Fruit fly (Drosophila melanogaster) whole organism, adult: Measurements from ENCODE around the gene CG32436.

ENCODE experiments used
- CG11617 ChIP-seq: fragments of 200-800 bp; sonication (Bioruptor generic); optimal IDR thresholded peaks from 2 replicates; lab custom pipeline; 2017; ENCODE audit warnings: mild to moderate bottlenecking, missing biosample characterization, missing genetic modification reagents, missing genetic modification characterization
- CG12768 ChIP-seq: fragments of 200-800 bp; sonication (Bioruptor generic); optimal IDR thresholded peaks from 2 replicates; lab custom pipeline; 2017; ENCODE audit warnings: missing biosample characterization, missing genetic modification characterization, mild to moderate bottlenecking, moderate library complexity, missing genetic modification reagents
- CG14711 ChIP-seq: fragments of 200-800 bp; sonication (Bioruptor generic); optimal IDR thresholded peaks from 2 replicates; lab custom pipeline; 2018; ENCODE audit warnings: missing biosample characterization, mild to moderate bottlenecking, missing genetic modification characterization, moderate library complexity
- CG1620 ChIP-seq: fragments of 200-800 bp; sonication (Bioruptor generic); optimal IDR thresholded peaks from 2 replicates; lab custom pipeline; 2016; ENCODE audit warnings: missing biosample characterization, missing genetic modification characterization
- CG33017 ChIP-seq: fragments of 200-800 bp; sonication (Bioruptor generic); optimal IDR thresholded peaks from 2 replicates; lab custom pipeline; 2018; ENCODE audit warnings: missing biosample characterization, mild to moderate bottlenecking, missing genetic modification characterization, moderate library complexity
- CG5204 ChIP-seq: fragments of 200-800 bp; sonication (Bioruptor generic); optimal IDR thresholded peaks from 2 replicates; lab custom pipeline; 2016; ENCODE audit warnings: missing biosample characterization, missing genetic modification characterization
- CG7045 ChIP-seq: fragments of 200-800 bp; sonication (Bioruptor generic); optimal IDR thresholded peaks from 2 replicates; lab custom pipeline; 2017; ENCODE audit warnings: missing biosample characterization, mild to moderate bottlenecking, missing genetic modification characterization
- CG7101 ChIP-seq: fragments of 200-800 bp; sonication (Bioruptor generic); optimal IDR thresholded peaks from 2 replicates; lab custom pipeline; 2018; ENCODE audit warnings: missing biosample characterization, mild to moderate bottlenecking, missing genetic modification characterization, moderate library complexity
- Clk ChIP-seq: fragments of 200-800 bp; sonication (Bioruptor generic); optimal IDR thresholded peaks from 2 replicates; lab custom pipeline; 2017; ENCODE audit warnings: missing biosample characterization, missing genetic modification characterization
- Crg-1 ChIP-seq: fragments of 200-800 bp; sonication (Bioruptor generic); optimal IDR thresholded peaks from 2 replicates; lab custom pipeline; 2016; ENCODE audit warnings: missing biosample characterization, missing genetic modification characterization
- Hr96 ChIP-seq: fragments of 200-800 bp; sonication (Bioruptor generic); optimal IDR thresholded peaks from 2 replicates; lab custom pipeline; 2016; ENCODE audit warnings: missing biosample characterization, missing genetic modification characterization
- Mnt ChIP-seq: fragments of 200-800 bp; sonication (Bioruptor generic); optimal IDR thresholded peaks from 2 replicates; lab custom pipeline; 2016; ENCODE audit warnings: missing biosample characterization, mild to moderate bottlenecking, missing genetic modification characterization
- bab1 ChIP-seq: fragments of 200-800 bp; sonication (Bioruptor generic); optimal IDR thresholded peaks from 3 replicates; lab custom pipeline; 2019; ENCODE audit warnings: missing biosample characterization, mild to moderate bottlenecking, missing genetic modification characterization, moderate library complexity
- cic ChIP-seq: fragments of 200-800 bp; sonication (Bioruptor generic); optimal IDR thresholded peaks from 2 replicates; lab custom pipeline; 2017; ENCODE audit warnings: missing biosample characterization, mild to moderate bottlenecking, missing genetic modification characterization, moderate library complexity
- cnc ChIP-seq, 2 experiments: fragments of >200 bp; optimal IDR thresholded peaks; 2 replicates each; lab custom pipeline; 2017
- kay ChIP-seq: fragments of 200-800 bp; sonication (Bioruptor generic); peaks from one replicate; lab custom pipeline; 2016; ENCODE audit warnings: missing biosample characterization, missing genetic modification characterization, borderline replicate concordance
- ovo ChIP-seq: fragments of 200-800 bp; sonication (Bioruptor generic); optimal IDR thresholded peaks from 2 replicates; lab custom pipeline; 2016; ENCODE audit warnings: missing biosample characterization, missing genetic modification characterization
- pad ChIP-seq: fragments of 200-800 bp; sonication (Bioruptor generic); optimal IDR thresholded peaks from 3 replicates; lab custom pipeline; 2017; ENCODE audit warnings: missing biosample characterization, missing genetic modification characterization, mild to moderate bottlenecking, moderate library complexity, missing genetic modification reagents
- tj ChIP-seq: fragments of 200-800 bp; sonication (Bioruptor generic); optimal IDR thresholded peaks from 3 replicates; lab custom pipeline; 2017; ENCODE audit warnings: missing biosample characterization, mild to moderate bottlenecking, missing genetic modification characterization, moderate library complexity
- toe ChIP-seq: fragments of 200-800 bp; sonication (Bioruptor generic); optimal IDR thresholded peaks from 2 replicates; lab custom pipeline; 2016; ENCODE audit warnings: missing biosample characterization, missing genetic modification characterization

The CG32436 gene

DNA sequence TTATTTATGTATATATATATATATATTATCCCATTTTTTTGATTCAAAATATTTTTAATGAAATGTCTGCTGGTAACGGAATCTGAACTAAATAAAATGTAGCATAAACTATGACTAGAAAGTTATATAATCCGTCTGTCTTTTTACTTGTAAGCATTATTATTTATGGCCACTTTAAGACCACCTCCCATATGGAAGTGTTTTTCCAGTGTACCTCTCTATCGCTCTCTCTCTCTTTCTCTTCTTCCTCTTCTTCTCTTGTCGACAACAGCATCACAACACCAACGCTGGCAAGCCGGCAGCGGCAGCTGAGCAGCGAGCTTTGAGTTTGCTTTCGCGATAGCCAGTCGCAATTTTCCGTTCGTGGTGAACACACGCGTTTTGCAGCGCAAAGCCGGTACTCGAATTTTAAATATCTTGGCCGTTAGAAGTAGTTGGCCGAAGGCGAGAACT, 38.4 kb downstream of the CG32436 start, which contains the start of gene rgn:
Gene rgn, plus strand, starts transcription at position 344 of the 453 bp plus-strand sequence.
- peak; percentile 51 for TF ChIP-seq Mnt (GFP tag; lab: Kevin White, UChicago)
- TF ChIP-seq ovo (GFP tag; lab: Kevin White, UChicago): no peak
- peak; percentile 42 for TF ChIP-seq CG12768 (GFP tag; lab: Kevin White, UChicago)
- TF ChIP-seq CG1620 (GFP tag; lab: Kevin White, UChicago): peak; percentile 11
- TF ChIP-seq toe (GFP tag; lab: Kevin White, UChicago): peak; percentile 9
- peak; percentile 59 for TF ChIP-seq CG33017 (tag; lab: Kevin White, UChicago)
- TF ChIP-seq CG5204 (GFP tag; lab: Kevin White, UChicago): peak; percentile 28
- TF ChIP-seq pad: peak; percentile 35
- peak; percentile 33 for TF ChIP-seq CG7101 (tag; lab: Kevin White, UChicago)
- TF ChIP-seq cic (GFP tag; lab: Kevin White, UChicago): no peak
- no peak for TF ChIP-seq Crg-1 (GFP tag; lab: Kevin White, UChicago)
- peak; percentile 66 for TF ChIP-seq CG7045
- TF ChIP-seq CG14711 (tag; lab: Kevin White, UChicago): peak; percentile 56
- TF ChIP-seq tj (GFP tag; lab: Kevin White, UChicago): peak; percentile 39
- no peak for TF ChIP-seq kay (GFP tag; lab: Kevin White, UChicago)
- TF ChIP-seq bab1 (GFP tag; lab: Kevin White, UChicago): peak; percentile 38
- no peak for TF ChIP-seq Clk
- TF ChIP-seq cnc (optimal IDR thresholded peaks at IDR 0.05; lab: Kevin White, UChicago): no peak
- peak; percentile 57 for TF ChIP-seq CG11617
- peak; percentile 31 for TF ChIP-seq Hr96

- TF ChIP-seq Mnt (GFP tag; lab: Kevin White, UChicago) (no peak), CG33017 (tag; lab: Kevin White, UChicago) (peak; percentile 37), tj (GFP tag; lab: Kevin White, UChicago) (no peak), kay (GFP tag; lab: Kevin White, UChicago) (no peak), toe (GFP tag; lab: Kevin White, UChicago) (no peak), Hr96 (no peak), CG7101 (tag; lab: Kevin White, UChicago) (peak; percentile 28), cic (GFP tag; lab: Kevin White, UChicago) (no peak), Clk (no peak), bab1 (GFP tag; lab: Kevin White, UChicago) (no peak), CG5204 (GFP tag; lab: Kevin White, UChicago) (no peak), CG11617 (no peak), Crg-1 (GFP tag; lab: Kevin White, UChicago) (no peak), CG14711 (tag; lab: Kevin White, UChicago) (peak; percentile 54), cnc (optimal IDR thresholded peaks at IDR 0.05; lab: Kevin White, UChicago) (no peak)
Measured at dm6 chr3L:21383440-21383839, 39.6 kb downstream of the CG32436 start.

dm6 chr3L:21385699-21386098, 41.9 kb downstream of the CG32436 start:
- TF ChIP-seq Crg-1 (GFP tag; lab: Kevin White, UChicago) (no peak), CG12768 (GFP tag; lab: Kevin White, UChicago) (no peak), CG33017 (tag; lab: Kevin White, UChicago) (no peak)

- TF ChIP-seq CG5204 (GFP tag; lab: Kevin White, UChicago): no peak
- TF ChIP-seq bab1 (GFP tag; lab: Kevin White, UChicago): no peak
- TF ChIP-seq ovo (GFP tag; lab: Kevin White, UChicago): peak; percentile 17
- TF ChIP-seq cnc (optimal IDR thresholded peaks at IDR 0.05; lab: Kevin White, UChicago): no peak
- TF ChIP-seq Clk: no peak
- TF ChIP-seq CG14711 (tag; lab: Kevin White, UChicago): no peak
- TF ChIP-seq CG12768 (GFP tag; lab: Kevin White, UChicago): no peak
- no peak for TF ChIP-seq CG33017 (tag; lab: Kevin White, UChicago)
- TF ChIP-seq toe (GFP tag; lab: Kevin White, UChicago): no peak
- TF ChIP-seq pad: no peak
- peak; percentile 25 for TF ChIP-seq Mnt (GFP tag; lab: Kevin White, UChicago)
- no peak for TF ChIP-seq Crg-1 (GFP tag; lab: Kevin White, UChicago)
- TF ChIP-seq CG11617: no peak
- peak; percentile 57 for TF ChIP-seq cic (GFP tag; lab: Kevin White, UChicago)
- TF ChIP-seq tj (GFP tag; lab: Kevin White, UChicago): no peak
- no peak for TF ChIP-seq CG7101 (tag; lab: Kevin White, UChicago)
- no peak for TF ChIP-seq kay (GFP tag; lab: Kevin White, UChicago)
- no peak for TF ChIP-seq CG7045
- no peak for TF ChIP-seq Hr96
Measured at dm6 chr3L:21386917-21387316, 43.1 kb downstream of the CG32436 start.

- TF ChIP-seq tj (GFP tag; lab: Kevin White, UChicago) (peak; percentile 97), cic (GFP tag; lab: Kevin White, UChicago) (no peak), bab1 (GFP tag; lab: Kevin White, UChicago) (no peak)
Measured at dm6 chr3L:21388824-21389223, 45.0 kb downstream of the CG32436 start.

- no peak for TF ChIP-seq CG12768 (GFP tag; lab: Kevin White, UChicago)
- TF ChIP-seq tj (GFP tag; lab: Kevin White, UChicago): peak; percentile 93
Measured at dm6 chr3L:21389758-21390157, 45.9 kb downstream of the CG32436 start.

DNA sequence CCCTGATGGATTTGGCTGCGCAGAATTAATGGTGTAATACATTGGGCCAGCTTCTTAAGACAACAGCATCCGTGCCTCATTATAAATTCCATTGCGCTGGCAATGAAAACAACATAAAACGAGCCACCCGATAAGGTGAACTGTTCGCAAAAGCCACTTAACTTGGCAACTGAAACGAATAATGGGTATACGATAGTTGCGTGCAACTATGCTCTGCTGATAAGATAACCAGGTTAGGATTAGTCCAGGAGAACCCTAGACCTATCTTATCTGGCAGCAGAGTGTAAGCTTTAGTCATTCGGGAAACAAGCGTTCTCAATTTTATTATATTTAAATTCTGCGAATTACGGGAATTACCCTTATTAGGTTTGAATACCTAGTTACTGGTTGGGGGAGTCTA, 46.6 kb downstream of the CG32436 start:
- TF ChIP-seq CG11617 (no peak), kay (GFP tag; lab: Kevin White, UChicago) (peak; percentile 41), tj (GFP tag; lab: Kevin White, UChicago) (no peak)
